Comparison of ENCODE assay signal across 6 worm cellular contexts in genomic region chrIII:12906611-12907037, ce11.
TF ChIP-seq lines count a peak whose summit lies in the region.

No protein-coding gene starts in this region.

TF ChIP-seq in whole organism, L1 larva, 84 proteins besides CTCF, POLR2A, EP300 and RAD21 (continues in another document):
- TF ChIP-seq lsy-2 (tag; optimal IDR thresholded peaks at IDR 0.05; lab: Kevin White, UChicago) (peak; percentile 2 to 66), egl-27 (tag; optimal IDR thresholded peaks at IDR 0.05; lab: Kevin White, UChicago) (no peak), efl-1 (optimal IDR thresholded peaks at IDR 0.05; lab: Kevin White, UChicago) (peak; percentile 23 to 33), efl-1 (GFP tag; optimal IDR thresholded peaks at IDR 0.05 in 1 of 2; lab: Kevin White, UChicago) (peak in 1 of 2 experiments; percentile 34), nhr-71 (tag; optimal IDR thresholded peaks at IDR 0.05; lab: Kevin White, UChicago) (peak; percentile 62), nhr-19 (GFP tag; conservative IDR thresholded peaks at IDR 0.05; lab: Robert Waterston, UW) (peak; percentile 22; the same call in 1 of the 2 replicates), lin-13 (GFP tag; optimal IDR thresholded peaks at IDR 0.05; lab: Kevin White, UChicago) (peak; percentile 30), nhr-85 (tag; lab: Kevin White, UChicago) (peak; percentile 78), aha-1 (tag; optimal IDR thresholded peaks at IDR 0.05; lab: Kevin White, UChicago) (no peak), zip-4 (GFP tag; optimal IDR thresholded peaks at IDR 0.05; lab: Kevin White, UChicago) (peak; percentile 22), nhr-47 (tag; optimal IDR thresholded peaks at IDR 0.05; lab: Kevin White, UChicago) (peak; percentile 48), swsn-7 (tag; optimal IDR thresholded peaks at IDR 0.05; lab: Kevin White, UChicago) (peak; percentile 38), lir-3 (tag; optimal IDR thresholded peaks at IDR 0.05; lab: Kevin White, UChicago; ENCODE audit: poor library complexity) (no peak), unc-86 (tag; optimal IDR thresholded peaks at IDR 0.05; lab: Kevin White, UChicago) (peak; percentile 19), ama-1 (optimal IDR thresholded peaks at IDR 0.05; lab: Kevin White, UChicago) (peak; percentile 70)

TF ChIP-seq in whole organism, L2 larva, 48 proteins besides CTCF, POLR2A, EP300 and RAD21 (continues in another document):
- TF ChIP-seq C34F6.9 (tag; optimal IDR thresholded peaks at IDR 0.05; lab: Kevin White, UChicago) (no peak), F13H6.1 (tag; optimal IDR thresholded peaks at IDR 0.05; lab: Kevin White, UChicago) (peak; percentile 32), lsy-2 (tag; optimal IDR thresholded peaks at IDR 0.05; lab: Kevin White, UChicago) (peak; percentile 54 to 70), sma-3 (GFP tag; optimal IDR thresholded peaks at IDR 0.05; lab: Kevin White, UChicago) (peak; percentile 39), crh-2 (tag; optimal IDR thresholded peaks at IDR 0.05; lab: Kevin White, UChicago) (peak; percentile 39), nhr-25 (tag; optimal IDR thresholded peaks at IDR 0.05; lab: Kevin White, UChicago) (peak; percentile 11), ceh-82 (tag; optimal IDR thresholded peaks at IDR 0.05; lab: Kevin White, UChicago) (no peak), ceh-16 (tag; optimal IDR thresholded peaks at IDR 0.05; lab: Kevin White, UChicago) (no peak), unc-55 (GFP tag; optimal IDR thresholded peaks at IDR 0.05; lab: Kevin White, UChicago) (peak; percentile 18), lin-13 (GFP tag; optimal IDR thresholded peaks at IDR 0.05; lab: Kevin White, UChicago) (peak; percentile 37), nhr-6 (tag; optimal IDR thresholded peaks at IDR 0.05; lab: Kevin White, UChicago) (peak; percentile 54), lin-39 (tag; optimal IDR thresholded peaks at IDR 0.05; lab: Kevin White, UChicago) (no peak), R02D3.7 (tag; optimal IDR thresholded peaks at IDR 0.05; lab: Kevin White, UChicago) (peak; percentile 13), sma-9 (GFP tag; optimal IDR thresholded peaks at IDR 0.05; lab: Kevin White, UChicago) (peak; percentile 61), sma-9 (tag; optimal IDR thresholded peaks at IDR 0.05; lab: Kevin White, UChicago) (no peak), sem-4 (tag; optimal IDR thresholded peaks at IDR 0.05; lab: Kevin White, UChicago) (peak; percentile 20)

TF ChIP-seq in whole organism, L3 larva, 47 proteins besides CTCF, POLR2A, EP300 and RAD21 (continues in another document):
- TF ChIP-seq ceh-82 (tag; optimal IDR thresholded peaks at IDR 0.05; lab: Kevin White, UChicago) (no peak), elt-1 (tag; optimal IDR thresholded peaks at IDR 0.05; lab: Kevin White, UChicago) (no peak), ceh-9 (tag; optimal IDR thresholded peaks at IDR 0.05; lab: Kevin White, UChicago) (no peak), lin-15B (tag; optimal IDR thresholded peaks at IDR 0.05; lab: Kevin White, UChicago) (no peak), skn-1 (tag; optimal IDR thresholded peaks at IDR 0.05; lab: Kevin White, UChicago) (no peak), egl-5 (tag; optimal IDR thresholded peaks at IDR 0.05; lab: Kevin White, UChicago) (no peak), nhr-23 (tag; optimal IDR thresholded peaks at IDR 0.05; lab: Kevin White, UChicago) (no peak), daf-12 (tag; optimal IDR thresholded peaks at IDR 0.05; lab: Kevin White, UChicago) (no peak), ceh-16 (tag; optimal IDR thresholded peaks at IDR 0.05; lab: Kevin White, UChicago) (no peak), nhr-43 (tag; optimal IDR thresholded peaks at IDR 0.05; lab: Kevin White, UChicago; ENCODE audit: poor library complexity, severe bottlenecking) (peak; percentile 87), elt-2 (tag; optimal IDR thresholded peaks at IDR 0.05; lab: Kevin White, UChicago) (peak; percentile 37), nhr-25 (tag; optimal IDR thresholded peaks at IDR 0.05; lab: Kevin White, UChicago) (no peak), jun-1 (tag; optimal IDR thresholded peaks at IDR 0.05; lab: Kevin White, UChicago) (no peak), ztf-4 (tag; optimal IDR thresholded peaks at IDR 0.05; lab: Kevin White, UChicago) (no peak), zag-1 (tag; optimal IDR thresholded peaks at IDR 0.05; lab: Kevin White, UChicago) (no peak), egl-27 (tag; optimal IDR thresholded peaks at IDR 0.05; lab: Kevin White, UChicago) (no peak), lsy-12 (tag; optimal IDR thresholded peaks at IDR 0.05; lab: Kevin White, UChicago) (peak; percentile 22)

TF ChIP-seq in whole organism, L4 larva, 104 proteins besides CTCF, POLR2A, EP300 and RAD21 (continues in another document):
- TF ChIP-seq F10B5.3 (tag; optimal IDR thresholded peaks at IDR 0.05; lab: Kevin White, UChicago) (peak; percentile 11), nhr-102 (tag; optimal IDR thresholded peaks at IDR 0.05; lab: Kevin White, UChicago) (peak; percentile 78), tra-1 (GFP tag; IDR thresholded peaks at IDR 0.05; lab: Robert Waterston, UW) (no peak), vab-7 (GFP tag; IDR thresholded peaks at IDR 0.05; lab: Robert Waterston, UW) (no peak), mxl-2 (GFP tag; conservative IDR thresholded peaks at IDR 0.05; lab: Robert Waterston, UW) (no peak), F44E2.7 (GFP tag; IDR thresholded peaks at IDR 0.05; lab: Robert Waterston, UW) (no peak), zfp-2 (tag; optimal IDR thresholded peaks at IDR 0.05; lab: Kevin White, UChicago) (no peak), dmd-9 (GFP tag; IDR thresholded peaks at IDR 0.05; lab: Robert Waterston, UW) (no peak), Y5F2A.4 (GFP tag; optimal IDR thresholded peaks at IDR 0.05; lab: Kevin White, UChicago) (peak; percentile 20), ztf-7 (tag; optimal IDR thresholded peaks at IDR 0.05; lab: Kevin White, UChicago) (no peak), nhr-11 (tag; optimal IDR thresholded peaks at IDR 0.05; lab: Kevin White, UChicago) (no peak), hmg-1.1 (GFP tag; IDR thresholded peaks at IDR 0.05; lab: Robert Waterston, UW) (0 out of 2 replicates have a peak, but pooled peaks have one; percentile 10), lin-13 (GFP tag; optimal IDR thresholded peaks at IDR 0.05; lab: Kevin White, UChicago) (no peak), dve-1 (tag; optimal IDR thresholded peaks at IDR 0.05; lab: Kevin White, UChicago; ENCODE audit: insufficient read depth) (peak; percentile 34), pha-4 (GFP tag; IDR thresholded peaks at IDR 0.05; lab: Robert Waterston, UW) (peak; percentile 53; the same call in 1 of the 2 replicates), pha-4 (tag; optimal IDR thresholded peaks at IDR 0.05; lab: Kevin White, UChicago) (no peak), nhr-42 (GFP tag; IDR thresholded peaks at IDR 0.05; lab: Robert Waterston, UW) (no peak)

TF ChIP-seq in whole organism, late embryonic, 69 proteins besides CTCF, POLR2A, EP300 and RAD21:
- no peak for TF ChIP-seq ztf-16 (tag; optimal IDR thresholded peaks at IDR 0.05; lab: Kevin White, UChicago)
- no peak for TF ChIP-seq elt-4 (tag; optimal IDR thresholded peaks at IDR 0.05; lab: Kevin White, UChicago)
- TF ChIP-seq ama-1 (optimal IDR thresholded peaks at IDR 0.05; lab: Kevin White, UChicago): peak; percentile 71
- TF ChIP-seq C08G9.2 (tag; optimal IDR thresholded peaks at IDR 0.05; lab: Kevin White, UChicago): no peak
- TF ChIP-seq ahr-1 (tag; optimal IDR thresholded peaks at IDR 0.05; lab: Kevin White, UChicago): no peak

TF ChIP-seq in whole organism, young adult, 124 proteins besides CTCF, POLR2A, EP300 and RAD21 (continues in another document):
- TF ChIP-seq egl-18 (GFP tag; IDR thresholded peaks at IDR 0.05; lab: Robert Waterston, UW): 0 out of 2 replicates have a peak, but pooled peaks have one; percentile 51
- no peak for TF ChIP-seq tbx-9 (tag; optimal IDR thresholded peaks at IDR 0.05; lab: Kevin White, UChicago; ENCODE audit: borderline replicate concordance)
- TF ChIP-seq hlh-12 (tag; optimal IDR thresholded peaks at IDR 0.05; lab: Kevin White, UChicago): no peak
- no peak for TF ChIP-seq nhr-120 (GFP tag; IDR thresholded peaks at IDR 0.05; lab: Robert Waterston, UW)
- peak; percentile 86; the same call in 1 of the 2 replicates for TF ChIP-seq cebp-2 (GFP tag; IDR thresholded peaks at IDR 0.05; lab: Robert Waterston, UW)
- no peak for TF ChIP-seq B0261.1 (tag; optimal IDR thresholded peaks at IDR 0.05; lab: Kevin White, UChicago)
- TF ChIP-seq lir-1 (GFP tag; conservative IDR thresholded peaks at IDR 0.05; lab: Robert Waterston, UW): no peak
- peak; percentile 63 for TF ChIP-seq ekl-4 (GFP tag; IDR thresholded peaks at IDR 0.05; lab: Robert Waterston, UW)
- TF ChIP-seq dpff-1 (tag; optimal IDR thresholded peaks at IDR 0.05; lab: Kevin White, UChicago): peak; percentile 46
- peak; percentile 51; the same call in 1 of the 2 replicates for TF ChIP-seq mcd-1 (GFP tag; IDR thresholded peaks at IDR 0.05; lab: Robert Waterston, UW)
- no peak for TF ChIP-seq ceh-58 (GFP tag; IDR thresholded peaks at IDR 0.05; lab: Robert Waterston, UW)
- peak; percentile 73; the same call in 1 of the 2 replicates for TF ChIP-seq Y79H2A.3 (GFP tag; conservative IDR thresholded peaks at IDR 0.05; lab: Robert Waterston, UW)
- no peak for TF ChIP-seq nhr-179 (tag; optimal IDR thresholded peaks at IDR 0.05; lab: Kevin White, UChicago)
- TF ChIP-seq ccch-3 (GFP tag; optimal IDR thresholded peaks at IDR 0.05; lab: Kevin White, UChicago): no peak
- TF ChIP-seq dpl-1 (GFP tag; optimal IDR thresholded peaks at IDR 0.05; lab: Kevin White, UChicago): no peak
- TF ChIP-seq F52B5.7 (tag; optimal IDR thresholded peaks at IDR 0.05; lab: Kevin White, UChicago): peak; percentile 68
- TF ChIP-seq ceh-91 (GFP tag; IDR thresholded peaks at IDR 0.05; lab: Robert Waterston, UW): 0 out of 2 replicates have a peak, but pooled peaks have one; percentile 9
- TF ChIP-seq mxl-1 (tag; optimal IDR thresholded peaks at IDR 0.05; lab: Kevin White, UChicago): no peak
- no peak for TF ChIP-seq hlh-26 (GFP tag; conservative IDR thresholded peaks at IDR 0.05; lab: Robert Waterston, UW)
- peak; percentile 7 for TF ChIP-seq attf-5 (GFP tag; optimal IDR thresholded peaks at IDR 0.05; lab: Kevin White, UChicago)
- peak; percentile 47; the same call in 1 of the 2 replicates for TF ChIP-seq hsf-1 (GFP tag; IDR thresholded peaks at IDR 0.05; lab: Robert Waterston, UW)
- no peak for TF ChIP-seq let-526 (GFP tag; IDR thresholded peaks at IDR 0.05; lab: Robert Waterston, UW)
- TF ChIP-seq atf-7 (tag; optimal IDR thresholded peaks at IDR 0.05; lab: Kevin White, UChicago): peak; percentile 73
- TF ChIP-seq lsl-1 (GFP tag; optimal IDR thresholded peaks at IDR 0.05; lab: Kevin White, UChicago): no peak
- peak; percentile 74 for TF ChIP-seq ceh-79 (tag; optimal IDR thresholded peaks at IDR 0.05; lab: Kevin White, UChicago)
- TF ChIP-seq Y53G8AR.9 (GFP tag; conservative IDR thresholded peaks at IDR 0.05; lab: Robert Waterston, UW): peak; percentile 77
- TF ChIP-seq zim-3 (tag; optimal IDR thresholded peaks at IDR 0.05; lab: Kevin White, UChicago): no peak
- no peak for TF ChIP-seq zfh-2 (GFP tag; conservative IDR thresholded peaks at IDR 0.05; lab: Robert Waterston, UW)
- TF ChIP-seq ztf-3 (GFP tag; optimal IDR thresholded peaks at IDR 0.05; lab: Kevin White, UChicago): no peak
- TF ChIP-seq ceh-100 (GFP tag; IDR thresholded peaks at IDR 0.05; lab: Robert Waterston, UW): no peak
- TF ChIP-seq T07F8.4 (tag; optimal IDR thresholded peaks at IDR 0.05; lab: Kevin White, UChicago): no peak
